Worm (Caenorhabditis elegans) whole organism, L3 larva: Measurements from ENCODE around the gene nas-3.

Experiments used
- aly-2 ChIP-seq: fragments of 150-350 bp; optimal IDR thresholded peaks from 2 replicates; lab custom pipeline; 2014; ENCODE audit warnings: missing biosample characterization, missing genetic modification characterization
- ama-1 ChIP-seq: fragments of 150-350 bp; optimal IDR thresholded peaks from 2 replicates; lab custom pipeline; 2018
- ceh-28 ChIP-seq: fragments of 150-350 bp; optimal IDR thresholded peaks from 2 replicates; lab custom pipeline; 2014; ENCODE audit warnings: missing biosample characterization, missing genetic modification reagents, missing genetic modification characterization
- daf-12 ChIP-seq: fragments of 150-350 bp; optimal IDR thresholded peaks from 2 replicates; lab custom pipeline; 2014; ENCODE audit warnings: missing biosample characterization, missing genetic modification reagents, missing genetic modification characterization
- elt-1 ChIP-seq: fragments of 150-350 bp; optimal IDR thresholded peaks from 2 replicates; lab custom pipeline; 2014; ENCODE audit warnings: missing biosample characterization, missing genetic modification characterization
- lin-39 ChIP-seq: fragments of 150-350 bp; optimal IDR thresholded peaks from 2 replicates; lab custom pipeline; 2018; ENCODE audit warnings: missing biosample characterization, missing genetic modification reagents, missing genetic modification characterization
- nhr-11 ChIP-seq: fragments of 150-350 bp; optimal IDR thresholded peaks from 2 replicates; lab custom pipeline; 2014; ENCODE audit warnings: missing biosample characterization, missing genetic modification characterization
- nhr-67 ChIP-seq: fragments of 150-350 bp; optimal IDR thresholded peaks from 2 replicates; lab custom pipeline; 2014; ENCODE audit warnings: missing biosample characterization, missing genetic modification characterization
- nhr-77 ChIP-seq: fragments of 150-350 bp; optimal IDR thresholded peaks from 2 replicates; lab custom pipeline; 2014; ENCODE audit warnings: missing biosample characterization, missing genetic modification characterization
- pqm-1 ChIP-seq: fragments of 150-350 bp; optimal IDR thresholded peaks from 2 replicates; lab custom pipeline; 2017; ENCODE audit warnings: missing biosample characterization, missing genetic modification characterization, inconsistent platforms
- snpc-4 ChIP-seq: fragments of 150-350 bp; optimal IDR thresholded peaks from 2 replicates; lab custom pipeline; 2014; ENCODE audit warnings: missing biosample characterization, missing genetic modification characterization
- unc-62 ChIP-seq: fragments of 150-350 bp; sonication (generic microtip); optimal IDR thresholded peaks from 4 replicates; lab custom pipeline; 2014; ENCODE audit warnings: missing biosample characterization, missing genetic modification reagents, missing genetic modification characterization
- zag-1 ChIP-seq: fragments of 150-350 bp; optimal IDR thresholded peaks from 2 replicates; lab custom pipeline; 2014; ENCODE audit warnings: missing biosample characterization, missing genetic modification characterization
- ztf-11 ChIP-seq: fragments of 150-350 bp; optimal IDR thresholded peaks from 2 replicates; lab custom pipeline; 2014; ENCODE audit warnings: missing biosample characterization, missing genetic modification characterization

- no peak for TF ChIP-seq zag-1 (tag; lab: Kevin White, UChicago)
- TF ChIP-seq snpc-4 (tag; lab: Kevin White, UChicago) = no peak
- TF ChIP-seq daf-12 (tag; lab: Kevin White, UChicago) = no peak
- no peak for TF ChIP-seq ztf-11
- no peak for TF ChIP-seq nhr-11 (tag; lab: Kevin White, UChicago)
- no peak for TF ChIP-seq pqm-1
- TF ChIP-seq ama-1 (lab: Kevin White, UChicago) = no peak
- TF ChIP-seq nhr-67 (tag; lab: Kevin White, UChicago) = no peak
- TF ChIP-seq elt-1 (tag; lab: Kevin White, UChicago) = no peak
- TF ChIP-seq nhr-77 (tag; lab: Kevin White, UChicago) = no peak
- no peak for TF ChIP-seq unc-62
- TF ChIP-seq aly-2 (tag; lab: Kevin White, UChicago) = no peak
- no peak for TF ChIP-seq lin-39 (tag; lab: Kevin White, UChicago)
- no peak for TF ChIP-seq ceh-28
These were observed 18.8 kb downstream of the nas-3 start, which contains the start of gene gsnl-1 for ce11 chrV:9496742-9497141.
